Fruit fly (Drosophila melanogaster) whole organism, embryonic: ENCODE results near the gene CG7728.

Experiments
- Atf6 ChIP-seq: fragments of 200-800 bp; sonication (Bioruptor generic); IDR thresholded peaks from 2 replicates; pipeline ENCODE4 v1.3.6; 2022; ENCODE audit warnings: missing biosample characterization, missing genetic modification characterization
- CG10366 ChIP-seq: fragments of 200-800 bp; sonication (Bioruptor generic); IDR thresholded peaks from 2 replicates; pipeline ENCODE4 v1.3.6; 2022; ENCODE audit warnings: missing biosample characterization, missing genetic modification characterization
- CG10543 ChIP-seq: fragments of 200-800 bp; sonication (Bioruptor generic); optimal IDR thresholded peaks from 3 replicates; lab custom pipeline; 2017; ENCODE audit warnings: missing biosample characterization, mild to moderate bottlenecking, missing genetic modification characterization, moderate library complexity
- CG10565 ChIP-seq: fragments of 200-800 bp; sonication (Bioruptor generic); optimal IDR thresholded peaks from 3 replicates; lab custom pipeline; 2016; ENCODE audit warnings: missing biosample characterization, mild to moderate bottlenecking, missing genetic modification characterization
- CG10959 ChIP-seq: fragments of 200-800 bp; sonication (Bioruptor generic); IDR thresholded peaks from 2 replicates; pipeline ENCODE4 v1.3.6; 2022; ENCODE audit warnings: missing biosample characterization, missing genetic modification characterization
- CG10979 ChIP-seq: fragments of 200-800 bp; sonication (Bioruptor generic); optimal IDR thresholded peaks from 2 replicates; lab custom pipeline; 2018; ENCODE audit warnings: missing biosample characterization, mild to moderate bottlenecking, missing genetic modification characterization, moderate library complexity
- CG11085 ChIP-seq: fragments of 200-800 bp; sonication (Bioruptor generic); IDR thresholded peaks from 2 replicates; pipeline ENCODE4 v1.3.6; 2022; ENCODE audit warnings: missing biosample characterization, missing genetic modification characterization
- CG11093 ChIP-seq: fragments of 200-800 bp; sonication (Bioruptor generic); IDR thresholded peaks from 3 replicates; pipeline ENCODE4 v1.3.6; 2022; ENCODE audit warnings: missing biosample characterization, missing genetic modification characterization
- CG11398 ChIP-seq: fragments of 200-800 bp; sonication (Bioruptor generic); optimal IDR thresholded peaks from 2 replicates; lab custom pipeline; 2016; ENCODE audit warnings: missing biosample characterization, missing genetic modification characterization
- CG11723 ChIP-seq: fragments of 200-800 bp; sonication (Bioruptor generic); optimal IDR thresholded peaks from 2 replicates; lab custom pipeline; 2017; ENCODE audit warnings: missing biosample characterization, mild to moderate bottlenecking, missing genetic modification characterization
- CG13296 ChIP-seq: fragments of 200-800 bp; sonication (Bioruptor generic); optimal IDR thresholded peaks from 3 replicates; lab custom pipeline; 2018; ENCODE audit warnings: missing biosample characterization, mild to moderate bottlenecking, missing genetic modification characterization
- CG15479 ChIP-seq: fragments of 200-800 bp; sonication (Bioruptor generic); optimal IDR thresholded peaks from 3 replicates; lab custom pipeline; 2019; ENCODE audit warnings: missing biosample characterization, mild to moderate bottlenecking, missing genetic modification characterization, moderate library complexity
- CG16779 ChIP-seq: fragments of 200-800 bp; sonication (Bioruptor generic); IDR thresholded peaks from 2 replicates; pipeline ENCODE4 v1.3.6; 2022; ENCODE audit warnings: missing biosample characterization, missing genetic modification characterization
- CG18262 ChIP-seq: fragments of 200-800 bp; optimal IDR thresholded peaks from 3 replicates; lab custom pipeline; 2019; ENCODE audit warnings: missing biosample characterization, mild to moderate bottlenecking, missing genetic modification characterization, moderate library complexity
- CG31388 ChIP-seq: fragments of 200-800 bp; sonication (Bioruptor generic); optimal IDR thresholded peaks from 2 replicates; lab custom pipeline; 2016; ENCODE audit warnings: missing biosample characterization, missing genetic modification characterization
- CG32767 ChIP-seq: fragments of 200-800 bp; sonication (Bioruptor generic); IDR thresholded peaks from 2 replicates; pipeline ENCODE4 v1.3.6; 2022; ENCODE audit warnings: missing biosample characterization, missing genetic modification characterization
- CG3407 ChIP-seq: fragments of 200-800 bp; sonication (Bioruptor generic); optimal IDR thresholded peaks from 2 replicates; lab custom pipeline; 2018; ENCODE audit warnings: missing biosample characterization, mild to moderate bottlenecking, missing genetic modification characterization
- CG34422 ChIP-seq: fragments of 200-800 bp; sonication (Bioruptor generic); IDR thresholded peaks from 3 replicates; pipeline ENCODE4 v1.3.6; 2022; ENCODE audit warnings: missing biosample characterization, missing genetic modification characterization
- CG43689 ChIP-seq: fragments of 200-800 bp; sonication (Bioruptor generic); IDR thresholded peaks from 2 replicates; pipeline ENCODE4 v1.3.6; 2022; ENCODE audit warnings: missing biosample characterization, missing genetic modification characterization
- CG4424 ChIP-seq: fragments of 200-800 bp; sonication (Bioruptor generic); optimal IDR thresholded peaks from 3 replicates; lab custom pipeline; 2016; ENCODE audit warnings: missing biosample characterization, missing genetic modification characterization
- CG8388 ChIP-seq: fragments of 200-800 bp; sonication (Bioruptor generic); optimal IDR thresholded peaks from 2 replicates; lab custom pipeline; 2019; ENCODE audit warnings: missing biosample characterization, mild to moderate bottlenecking, missing genetic modification characterization, moderate library complexity
- CG8924 ChIP-seq: fragments of 200-800 bp; optimal IDR thresholded peaks from 3 replicates; lab custom pipeline; 2019; ENCODE audit warnings: missing biosample characterization, mild to moderate bottlenecking, missing genetic modification characterization, moderate library complexity
- CG9797 ChIP-seq: fragments of 200-800 bp; sonication (Bioruptor generic); optimal IDR thresholded peaks from 3 replicates; lab custom pipeline; 2018; ENCODE audit warnings: missing biosample characterization, mild to moderate bottlenecking, missing genetic modification characterization
- CkIIα-i1 ChIP-seq: fragments of 200-800 bp; sonication (Bioruptor generic); IDR thresholded peaks from 2 replicates; pipeline ENCODE4 v1.3.6; 2022; ENCODE audit warnings: missing biosample characterization, missing genetic modification characterization
- Deaf1 ChIP-seq: fragments of 200-800 bp; optimal IDR thresholded peaks from 3 replicates; lab custom pipeline; 2019; ENCODE audit warnings: missing biosample characterization, mild to moderate bottlenecking, missing genetic modification characterization, moderate library complexity
- Dfd ChIP-seq, 2 experiments: fragments of >200 bp; optimal IDR thresholded peaks; 2 replicates each; lab custom pipeline; 2017; ENCODE audit warnings: missing biosample characterization in 2 of 2, missing genetic modification characterization in 2 of 2
- Dll ChIP-seq: fragments of 200-800 bp; sonication (Bioruptor generic); IDR thresholded peaks from 4 replicates; pipeline ENCODE4 v1.3.6; 2022; ENCODE audit warnings: missing biosample characterization, missing genetic modification characterization; ENCODE audit not compliant: partially characterized antibody
- Doc2 ChIP-seq: fragments of 200-800 bp; sonication (Bioruptor generic); IDR thresholded peaks from 2 replicates; pipeline ENCODE4 v1.3.6; 2022; ENCODE audit warnings: missing biosample characterization, missing genetic modification characterization
- Dref ChIP-seq: fragments of 200-800 bp; sonication (Bioruptor generic); IDR thresholded peaks from 2 replicates; pipeline ENCODE4 v1.3.6; 2022; ENCODE audit warnings: missing biosample characterization, missing genetic modification characterization
- Ets97D ChIP-seq: fragments of 200-800 bp; sonication (Bioruptor generic); optimal IDR thresholded peaks from 3 replicates; lab custom pipeline; 2016; ENCODE audit warnings: missing biosample characterization, missing genetic modification characterization
- Hey ChIP-seq: fragments of 200-800 bp; sonication (Bioruptor generic); optimal IDR thresholded peaks from 3 replicates; lab custom pipeline; 2018; ENCODE audit warnings: missing biosample characterization, mild to moderate bottlenecking, missing genetic modification characterization
- Hmx ChIP-seq: fragments of 200-800 bp; sonication (Bioruptor generic); optimal IDR thresholded peaks from 2 replicates; lab custom pipeline; 2016; ENCODE audit warnings: missing biosample characterization, missing genetic modification characterization
- Kr ChIP-seq: fragments of 200-800 bp; sonication (Bioruptor generic); optimal IDR thresholded peaks from 2 replicates; lab custom pipeline; 2017; ENCODE audit warnings: missing biosample characterization, mild to moderate bottlenecking, missing genetic modification characterization
- Lhr ChIP-seq: fragments of 200-800 bp; sonication (Bioruptor generic); optimal IDR thresholded peaks from 3 replicates; lab custom pipeline; 2017; ENCODE audit warnings: mild to moderate bottlenecking, missing biosample characterization, missing genetic modification reagents, missing genetic modification characterization
- NC2α ChIP-seq: fragments of 200-800 bp; sonication (Bioruptor generic); optimal IDR thresholded peaks from 2 replicates; lab custom pipeline; 2016; ENCODE audit warnings: missing biosample characterization, missing genetic modification characterization
- Opbp ChIP-seq: fragments of 200-800 bp; sonication (Bioruptor generic); IDR thresholded peaks from 3 replicates; pipeline ENCODE4 v1.3.6; 2022; ENCODE audit warnings: missing biosample characterization, missing genetic modification characterization; ENCODE audit not compliant: partially characterized antibody
- Rx ChIP-seq: fragments of 200-800 bp; sonication (Bioruptor generic); IDR thresholded peaks from 2 replicates; pipeline ENCODE4 v1.3.6; 2022; ENCODE audit warnings: missing biosample characterization, missing genetic modification characterization
- Xbp1 ChIP-seq: fragments of 200-800 bp; sonication (Bioruptor generic); optimal IDR thresholded peaks from 3 replicates; lab custom pipeline; 2016; ENCODE audit warnings: missing biosample characterization, mild to moderate bottlenecking, missing genetic modification characterization
- Xrp1 ChIP-seq: fragments of 200-800 bp; sonication (Bioruptor generic); IDR thresholded peaks from 2 replicates; pipeline ENCODE4 v1.3.6; 2022; ENCODE audit warnings: missing biosample characterization, missing genetic modification characterization
- YL-1 ChIP-seq: fragments of 200-800 bp; sonication (Bioruptor generic); optimal IDR thresholded peaks from 3 replicates; lab custom pipeline; 2017; ENCODE audit warnings: missing biosample characterization, mild to moderate bottlenecking, missing genetic modification characterization
- cg ChIP-seq: fragments of 200-800 bp; sonication (Bioruptor generic); optimal IDR thresholded peaks from 3 replicates; lab custom pipeline; 2019; ENCODE audit warnings: missing biosample characterization, mild to moderate bottlenecking, missing genetic modification characterization, moderate library complexity
- crp ChIP-seq, 2 experiments: fragments of 200-800 bp; sonication (Bioruptor generic); optimal IDR thresholded peaks; 2 replicates in 1 of 2; 3 replicates in 1 of 2; lab custom pipeline; 2017; ENCODE audit warnings: missing biosample characterization in 2 of 2, missing genetic modification characterization in 2 of 2, mild to moderate bottlenecking in 1 of 2, moderate library complexity in 1 of 2
- esg ChIP-seq: fragments of 200-800 bp; sonication (Bioruptor generic); conservative IDR thresholded peaks from 2 replicates; pipeline ENCODE4 v1.3.6; 2022; ENCODE audit warnings: missing biosample characterization, missing genetic modification characterization
- ewg ChIP-seq: fragments of 200-800 bp; sonication (Bioruptor generic); optimal IDR thresholded peaks from 3 replicates; lab custom pipeline; 2017; ENCODE audit warnings: mild to moderate bottlenecking, missing biosample characterization, missing genetic modification reagents, missing genetic modification characterization
- eyg ChIP-seq: fragments of 200-800 bp; sonication (Bioruptor generic); optimal IDR thresholded peaks from 3 replicates; lab custom pipeline; 2016; ENCODE audit warnings: missing biosample characterization, missing genetic modification characterization
- gcm ChIP-seq: fragments of 200-800 bp; sonication (Bioruptor generic); optimal IDR thresholded peaks from 2 replicates; lab custom pipeline; 2019; ENCODE audit warnings: missing biosample characterization, mild to moderate bottlenecking, missing genetic modification characterization, moderate library complexity
- gcm2 ChIP-seq: fragments of 200-800 bp; sonication (Bioruptor generic); optimal IDR thresholded peaks from 2 replicates; lab custom pipeline; 2016; ENCODE audit warnings: missing biosample characterization, missing genetic modification characterization
- insv ChIP-seq, 2 experiments: fragments of 200-800 bp; sonication (Bioruptor generic); optimal IDR thresholded peaks; 3 replicates each; lab custom pipeline; 2016 to 2018; ENCODE audit warnings: missing biosample characterization in 2 of 2, missing genetic modification characterization in 2 of 2
- kah ChIP-seq: fragments of 200-800 bp; sonication (Bioruptor generic); optimal IDR thresholded peaks from 2 replicates; lab custom pipeline; 2018; ENCODE audit warnings: missing biosample characterization, mild to moderate bottlenecking, missing genetic modification characterization
- vfl ChIP-seq: fragments of 200-800 bp; sonication (Bioruptor generic); optimal IDR thresholded peaks from 2 replicates; lab custom pipeline; 2016; ENCODE audit warnings: missing biosample characterization, missing genetic modification characterization

Gene CG7728

dm6 chr3L:17004218-17004759 lies 12.0 kb upstream of the CG7728 start (continued):
- TF ChIP-seq Deaf1 (peak; percentile 64), Rx (GFP tag; lab: Robert Waterston, UW) (peak; percentile 80), CG11398 (GFP tag; lab: Kevin White, UChicago) (peak; percentile 87), CG9797 (GFP tag; lab: Kevin White, UChicago) (peak; percentile 18), eyg (peak; percentile 89), CG11093 (GFP tag; lab: Robert Waterston, UW) (peak; percentile 86), CG18262 (tag; lab: Kevin White, UChicago) (peak; percentile 87), Doc2 (peak; percentile 50; the same call in 1 of the 2 replicates), CG16779 (GFP tag; lab: Robert Waterston, UW) (no peak; the same call in 1 of the 2 replicates), CG31388 (peak; percentile 80), CG11723 (GFP tag; lab: Kevin White, UChicago) (peak; percentile 74), CG8924 (tag; lab: Kevin White, UChicago) (peak; percentile 91), vfl (GFP tag; lab: Kevin White, UChicago) (peak; percentile 81), CkIIα-i1 (GFP tag; lab: Robert Waterston, UW) (peak; percentile 60; the same call in 1 of the 2 replicates), esg (GFP tag; lab: Robert Waterston, UW) (peak; percentile 92), Xbp1 (GFP tag; lab: Kevin White, UChicago) (peak; percentile 84), CG10366 (GFP tag; lab: Robert Waterston, UW) (peak; percentile 83), Kr (no peak), CG32767 (GFP tag; lab: Robert Waterston, UW) (peak; percentile 89), Lhr (GFP tag; lab: Kevin White, UChicago) (peak; percentile 60), CG13296 (peak; percentile 34), CG15479 (GFP tag; lab: Kevin White, UChicago) (no peak), Atf6 (GFP tag; lab: Robert Waterston, UW) (peak; percentile 86), Hmx (GFP tag; lab: Kevin White, UChicago) (peak; percentile 25), Dll (GFP tag; lab: Robert Waterston, UW) (no peak), CG10959 (GFP tag; lab: Robert Waterston, UW) (peak; percentile 33; the same call in 1 of the 2 replicates), kah (GFP tag; lab: Kevin White, UChicago) (peak; percentile 57), YL-1 (peak; percentile 10), CG4424 (GFP tag; lab: Kevin White, UChicago) (peak; percentile 85), CG10979 (peak; percentile 79), crp (GFP tag; optimal IDR thresholded peaks at IDR 0.05; lab: Kevin White, UChicago) (peak in 1 of 2 experiments; percentile 22), Xrp1 (peak; percentile 78), Ets97D (GFP tag; lab: Kevin White, UChicago) (peak; percentile 55), CG43689 (peak; percentile 79), ewg (GFP tag; lab: Kevin White, UChicago) (peak; percentile 73), Opbp (GFP tag; lab: Robert Waterston, UW) (no peak), CG10543 (GFP tag; lab: Kevin White, UChicago) (peak; percentile 67), CG8388 (GFP tag; lab: Kevin White, UChicago) (peak; percentile 83), gcm2 (peak; percentile 74), CG10565 (GFP tag; lab: Kevin White, UChicago) (peak; percentile 39), cg (GFP tag; lab: Kevin White, UChicago) (no peak), gcm (GFP tag; lab: Kevin White, UChicago) (peak; percentile 81), NC2α (GFP tag; lab: Kevin White, UChicago) (peak; percentile 37), Dfd (GFP tag; optimal IDR thresholded peaks at IDR 0.05; lab: Kevin White, UChicago) (no peak), CG11085 (GFP tag; lab: Robert Waterston, UW) (peak; percentile 61), CG34422 (GFP tag; lab: Robert Waterston, UW) (peak; percentile 88), Hey (tag; lab: Kevin White, UChicago) (no peak), CG3407 (GFP tag; lab: Kevin White, UChicago) (peak; percentile 60), Dref (GFP tag; lab: Robert Waterston, UW) (no peak), insv (GFP tag; optimal IDR thresholded peaks at IDR 0.05; lab: Kevin White, UChicago) (peak in 1 of 2 experiments; percentile 21)
